Fruit fly (Drosophila melanogaster): ENCODE data around the gene PlexA.

dm6 chr4:978439-978911, 48.4 kb downstream of the PlexA start, which contains the start of gene fuss:
- no peak for TF ChIP-seq fru (GFP tag; optimal IDR thresholded peaks at IDR 0.05)
- no peak for TF ChIP-seq sv (GFP tag; optimal IDR thresholded peaks at IDR 0.05)
- no peak for TF ChIP-seq br (GFP tag; optimal IDR thresholded peaks at IDR 0.05)
- TF ChIP-seq CG32264 (GFP tag; optimal IDR thresholded peaks at IDR 0.05), result no peak
- TF ChIP-seq lola (GFP tag; optimal IDR thresholded peaks at IDR 0.05), result no peak

Data from whole organism, wandering third instar larva.